Fruit fly (Drosophila melanogaster): Measurements from ENCODE around the gene CG8927.
A peak's percentile ranks its signal among the peaks of the same experiment; 100 is the strongest.

CG8927 gene

DNA sequence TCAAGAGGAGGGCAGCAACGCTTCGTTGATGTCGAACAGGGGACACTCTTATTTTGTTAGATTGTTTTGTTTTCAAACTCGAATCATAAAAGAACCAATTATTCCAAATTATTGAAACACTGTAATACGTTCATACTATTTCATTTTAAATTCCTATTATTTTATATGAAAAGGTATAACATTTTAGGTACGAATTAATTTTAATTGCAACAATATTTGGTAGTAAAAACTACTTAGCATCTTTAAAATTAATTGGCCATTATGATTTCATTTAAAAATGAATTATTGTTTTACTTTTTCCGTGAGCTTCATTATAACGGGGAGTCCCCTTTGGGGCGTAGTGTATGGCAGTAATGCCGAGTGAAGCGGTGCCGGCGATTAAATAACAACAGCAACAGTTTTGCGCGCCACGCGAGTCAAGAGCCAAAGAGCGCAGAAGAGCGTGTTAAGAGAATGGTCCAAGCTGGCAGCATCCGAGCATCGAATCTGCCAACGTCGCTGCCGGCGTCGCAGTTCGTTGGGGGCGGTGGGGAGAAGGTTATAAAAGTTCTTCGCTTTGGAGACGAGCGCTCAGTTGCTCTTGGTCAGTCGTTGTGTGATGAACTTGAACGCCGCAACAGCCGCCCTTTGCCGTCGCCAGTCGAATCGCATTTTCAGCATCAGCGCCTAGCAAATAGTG is 23.1 kb upstream of the CG8927 start (continued):
- TF ChIP-seq HHEX (GFP tag; optimal IDR thresholded peaks at IDR 0.05) (peak; percentile 24), scrt (GFP tag; optimal IDR thresholded peaks at IDR 0.05) (peak; percentile 92), wdn (GFP tag; IDR thresholded peaks at IDR 0.05) (no peak), CG11504 (tag; optimal IDR thresholded peaks at IDR 0.05) (peak; percentile 75), CG10366 (GFP tag; IDR thresholded peaks at IDR 0.05) (peak; percentile 11; the same call in 1 of the 2 replicates), Oli (tag; optimal IDR thresholded peaks at IDR 0.05) (peak; percentile 58), Asciz (GFP tag; optimal IDR thresholded peaks at IDR 0.05) (peak; percentile 37), abd-A (tag; optimal IDR thresholded peaks at IDR 0.05) (peak; percentile 54), schlank (tag; optimal IDR thresholded peaks at IDR 0.05) (no peak), tgo (GFP tag; IDR thresholded peaks at IDR 0.05) (peak; percentile 50; the same call in 2 of the 3 replicates), CG16815 (GFP tag; optimal IDR thresholded peaks at IDR 0.05) (peak; percentile 23), CG13287 (GFP tag; IDR thresholded peaks at IDR 0.05; ENCODE audit: partially characterized antibody) (peak; percentile 58), PHDP (tag; optimal IDR thresholded peaks at IDR 0.05) (peak; percentile 43), CG12659 (GFP tag; optimal IDR thresholded peaks at IDR 0.05) (peak; percentile 53), stc (GFP tag; IDR thresholded peaks at IDR 0.05) (peak; percentile 57), HLH3B (GFP tag; IDR thresholded peaks at IDR 0.05) (peak; percentile 51; the same call in 1 of the 2 replicates), CG6175 (GFP tag; IDR thresholded peaks at IDR 0.05) (0 out of 3 replicates have a peak, but pooled peaks have one; percentile 50), Rfx (GFP tag; IDR thresholded peaks at IDR 0.05) (peak; percentile 36), Fer3 (tag; optimal IDR thresholded peaks at IDR 0.05) (peak; percentile 30), gsb (GFP tag; IDR thresholded peaks at IDR 0.05) (no peak), CG1602 (GFP tag; optimal IDR thresholded peaks at IDR 0.05) (peak; percentile 29), bowl (GFP tag; IDR thresholded peaks at IDR 0.05) (no peak), Antp (GFP tag; optimal IDR thresholded peaks at IDR 0.05) (no peak), CG18476 (GFP tag; optimal IDR thresholded peaks at IDR 0.05) (peak; percentile 7), dysf (GFP tag; IDR thresholded peaks at IDR 0.05) (peak; percentile 67; the same call in 2 of the 3 replicates), unpg (GFP tag; optimal IDR thresholded peaks at IDR 0.05) (peak; percentile 30), CG7839 (tag; optimal IDR thresholded peaks at IDR 0.05) (peak; percentile 63), D19A (tag; optimal IDR thresholded peaks at IDR 0.05) (peak; percentile 90), GATAe (GFP tag; conservative IDR thresholded peaks at IDR 0.05) (no peak), CG10267 (tag; optimal IDR thresholded peaks at IDR 0.05) (peak; percentile 16), CG9727 (GFP tag; optimal IDR thresholded peaks at IDR 0.05) (peak; percentile 50), ci (GFP tag; IDR thresholded peaks at IDR 0.05) (peak; percentile 45; the same call in 1 of the 3 replicates), pb (GFP tag; optimal IDR thresholded peaks at IDR 0.05) (peak; percentile 10), wek (GFP tag; optimal IDR thresholded peaks at IDR 0.05) (no peak), CG33213 (GFP tag; optimal IDR thresholded peaks at IDR 0.05) (no peak), Trl (optimal IDR thresholded peaks at IDR 0.05) (peak; percentile 66 to 76), Trl (GFP tag; optimal IDR thresholded peaks at IDR 0.05) (no peak), CG6654 (GFP tag; optimal IDR thresholded peaks at IDR 0.05) (no peak), Hmx (GFP tag; optimal IDR thresholded peaks at IDR 0.05) (peak; percentile 8), Aef1 (GFP tag; IDR thresholded peaks at IDR 0.05) (peak; percentile 32; the same call in 1 of the 3 replicates), CG8388 (GFP tag; optimal IDR thresholded peaks at IDR 0.05) (no peak), Mes4 (GFP tag; optimal IDR thresholded peaks at IDR 0.05) (no peak), Blimp-1 (GFP tag; optimal IDR thresholded peaks at IDR 0.05) (no peak), ase (GFP tag; IDR thresholded peaks at IDR 0.05) (no peak), Hr3 (GFP tag; optimal IDR thresholded peaks at IDR 0.05) (peak; percentile 20), CG8924 (tag; optimal IDR thresholded peaks at IDR 0.05) (peak; percentile 61), sisA (GFP tag; IDR thresholded peaks at IDR 0.05) (no peak), CG11696 (GFP tag; IDR thresholded peaks at IDR 0.05) (no peak), lilli (GFP tag; optimal IDR thresholded peaks at IDR 0.05) (peak; percentile 23), Drgx (GFP tag; IDR thresholded peaks at IDR 0.05) (peak; percentile 11; the same call in 1 of the 2 replicates)
